Fruit fly (Drosophila melanogaster) whole organism, embryonic: ENCODE data around the gene Tcs3.

Experiments used
- CG11398 ChIP-seq: fragments of 200-800 bp; sonication (Bioruptor generic); optimal IDR thresholded peaks from 2 replicates; lab custom pipeline; 2016; ENCODE audit warnings: missing biosample characterization, missing genetic modification characterization
- CG11456 ChIP-seq: fragments of 200-800 bp; sonication (Bioruptor generic); IDR thresholded peaks from 3 replicates; pipeline ENCODE4 v1.3.6; 2022; ENCODE audit warnings: missing biosample characterization, missing genetic modification characterization
- CG14965 ChIP-seq: fragments of 200-800 bp; sonication (Bioruptor generic); optimal IDR thresholded peaks from 2 replicates; lab custom pipeline; 2016; ENCODE audit warnings: missing biosample characterization, missing genetic modification characterization, borderline replicate concordance
- CG2202 ChIP-seq: fragments of 200-800 bp; sonication (Bioruptor generic); optimal IDR thresholded peaks from 2 replicates; lab custom pipeline; 2018; ENCODE audit warnings: missing biosample characterization, mild to moderate bottlenecking, missing genetic modification characterization
- CG3065 ChIP-seq: fragments of 200-800 bp; sonication (Bioruptor generic); optimal IDR thresholded peaks from 2 replicates; lab custom pipeline; 2016; ENCODE audit warnings: missing biosample characterization, missing genetic modification characterization
- CG3407 ChIP-seq: fragments of 200-800 bp; sonication (Bioruptor generic); optimal IDR thresholded peaks from 2 replicates; lab custom pipeline; 2018; ENCODE audit warnings: missing biosample characterization, mild to moderate bottlenecking, missing genetic modification characterization
- CG34224 ChIP-seq: fragments of 200-800 bp; sonication (Bioruptor generic); IDR thresholded peaks from 3 replicates; pipeline ENCODE4 v1.3.6; 2022; ENCODE audit warnings: missing biosample characterization, missing genetic modification characterization; ENCODE audit not compliant: partially characterized antibody
- CG4328 ChIP-seq: fragments of 200-800 bp; sonication (Bioruptor generic); optimal IDR thresholded peaks from 3 replicates; lab custom pipeline; 2017; ENCODE audit warnings: missing biosample characterization, missing genetic modification reagents, missing genetic modification characterization
- CG4360 ChIP-seq: fragments of 200-800 bp; sonication (Bioruptor generic); IDR thresholded peaks from 2 replicates; pipeline ENCODE4 v1.3.6; 2022; ENCODE audit warnings: missing biosample characterization, missing genetic modification characterization
- CG5953 ChIP-seq: fragments of 200-800 bp; sonication (Bioruptor generic); IDR thresholded peaks from 2 replicates; pipeline ENCODE4 v1.3.6; 2022; ENCODE audit warnings: missing biosample characterization, missing genetic modification characterization
- CG8290 ChIP-seq, 3 experiments: fragments of 200-800 bp; sonication (Bioruptor generic); optimal IDR thresholded peaks; 2 replicates each; lab custom pipeline; 2016 to 2019; ENCODE audit warnings: missing biosample characterization in 3 of 3, missing genetic modification characterization in 3 of 3, mild to moderate bottlenecking in 2 of 3, moderate library complexity in 1 of 3
- CG8765 ChIP-seq: fragments of 200-800 bp; sonication (Bioruptor generic); IDR thresholded peaks from 2 replicates; pipeline ENCODE4 v1.3.6; 2022; ENCODE audit warnings: missing biosample characterization, missing genetic modification characterization
- CG9797 ChIP-seq: fragments of 200-800 bp; sonication (Bioruptor generic); optimal IDR thresholded peaks from 3 replicates; lab custom pipeline; 2018; ENCODE audit warnings: missing biosample characterization, mild to moderate bottlenecking, missing genetic modification characterization
- CkIIα-i1 ChIP-seq: fragments of 200-800 bp; sonication (Bioruptor generic); IDR thresholded peaks from 2 replicates; pipeline ENCODE4 v1.3.6; 2022; ENCODE audit warnings: missing biosample characterization, missing genetic modification characterization
- Doc3 ChIP-seq: fragments of 200-800 bp; sonication (Bioruptor generic); IDR thresholded peaks from 3 replicates; pipeline ENCODE4 v1.3.6; 2022; ENCODE audit warnings: missing biosample characterization, missing genetic modification characterization; ENCODE audit not compliant: partially characterized antibody
- Elba2 ChIP-seq: fragments of 200-800 bp; sonication (Bioruptor generic); optimal IDR thresholded peaks from 3 replicates; lab custom pipeline; 2016; ENCODE audit warnings: missing biosample characterization, missing genetic modification characterization
- Hand ChIP-seq: fragments of 200-800 bp; sonication (Bioruptor generic); optimal IDR thresholded peaks from 2 replicates; lab custom pipeline; 2017; ENCODE audit warnings: mild to moderate bottlenecking, missing biosample characterization, missing genetic modification reagents, missing genetic modification characterization
- Hmx ChIP-seq: fragments of 200-800 bp; sonication (Bioruptor generic); optimal IDR thresholded peaks from 2 replicates; lab custom pipeline; 2016; ENCODE audit warnings: missing biosample characterization, missing genetic modification characterization
- Hsf ChIP-seq: fragments of 200-800 bp; sonication (Bioruptor generic); optimal IDR thresholded peaks from 3 replicates; lab custom pipeline; 2016; ENCODE audit warnings: missing biosample characterization, missing genetic modification characterization
- Mad ChIP-seq: fragments of 200-800 bp; sonication (Bioruptor generic); optimal IDR thresholded peaks from 2 replicates; lab custom pipeline; 2016; ENCODE audit warnings: missing biosample characterization, missing genetic modification characterization
- NK7.1 ChIP-seq: fragments of 200-800 bp; sonication (Bioruptor generic); optimal IDR thresholded peaks from 3 replicates; lab custom pipeline; 2016; ENCODE audit warnings: missing biosample characterization, missing genetic modification characterization
- NfI ChIP-seq: fragments of 200-800 bp; sonication (Bioruptor generic); optimal IDR thresholded peaks from 3 replicates; lab custom pipeline; 2018; ENCODE audit warnings: missing biosample characterization, mild to moderate bottlenecking, missing genetic modification characterization, moderate library complexity
- Oaz ChIP-seq: fragments of 200-800 bp; sonication (Bioruptor generic); IDR thresholded peaks from 2 replicates; pipeline ENCODE4 v1.3.6; 2022; ENCODE audit warnings: missing biosample characterization, missing genetic modification characterization
- Spps ChIP-seq: fragments of 200-800 bp; sonication (Bioruptor generic); optimal IDR thresholded peaks from 2 replicates; lab custom pipeline; 2018; ENCODE audit warnings: missing biosample characterization, mild to moderate bottlenecking, missing genetic modification characterization
- Stat92E ChIP-seq, 3 experiments: fragments of >200 bp in 2 of 3; fragments of 200-800 bp in 1 of 3; sonication (Bioruptor generic) in 1 of 3; optimal IDR thresholded peaks; 2 replicates each; lab custom pipeline; 2017 to 2019; ENCODE audit warnings: missing biosample characterization in 3 of 3, missing genetic modification characterization in 3 of 3, mild to moderate bottlenecking in 1 of 3, moderate library complexity in 1 of 3
- TFAM ChIP-seq: fragments of 200-800 bp; sonication (Bioruptor generic); optimal IDR thresholded peaks from 2 replicates; lab custom pipeline; 2017; ENCODE audit warnings: missing biosample characterization, missing genetic modification characterization, inconsistent platforms
- Xbp1 ChIP-seq: fragments of 200-800 bp; sonication (Bioruptor generic); optimal IDR thresholded peaks from 3 replicates; lab custom pipeline; 2016; ENCODE audit warnings: missing biosample characterization, mild to moderate bottlenecking, missing genetic modification characterization
- Xrp1 ChIP-seq: fragments of 200-800 bp; sonication (Bioruptor generic); IDR thresholded peaks from 2 replicates; pipeline ENCODE4 v1.3.6; 2022; ENCODE audit warnings: missing biosample characterization, missing genetic modification characterization
- aop ChIP-seq: fragments of 200-800 bp; sonication (Bioruptor generic); IDR thresholded peaks from 2 replicates; pipeline ENCODE4 v1.3.6; 2022; ENCODE audit warnings: missing biosample characterization, missing genetic modification characterization
- ap ChIP-seq: fragments of 200-800 bp; sonication (Bioruptor generic); IDR thresholded peaks from 2 replicates; pipeline ENCODE4 v1.3.6; 2022; ENCODE audit warnings: missing biosample characterization, missing genetic modification characterization
- corto ChIP-seq: fragments of 200-800 bp; sonication (Bioruptor generic); optimal IDR thresholded peaks from 2 replicates; lab custom pipeline; 2016; ENCODE audit warnings: missing biosample characterization, mild to moderate bottlenecking, missing genetic modification characterization, moderate library complexity
- crol ChIP-seq: fragments of 200-800 bp; sonication (Bioruptor generic); IDR thresholded peaks from 2 replicates; pipeline ENCODE4 v1.3.6; 2022; ENCODE audit warnings: missing biosample characterization, missing genetic modification characterization
- gcm2 ChIP-seq: fragments of 200-800 bp; sonication (Bioruptor generic); optimal IDR thresholded peaks from 2 replicates; lab custom pipeline; 2016; ENCODE audit warnings: missing biosample characterization, missing genetic modification characterization
- insv ChIP-seq, 2 experiments: fragments of 200-800 bp; sonication (Bioruptor generic); optimal IDR thresholded peaks; 3 replicates each; lab custom pipeline; 2016 to 2018; ENCODE audit warnings: missing biosample characterization in 2 of 2, missing genetic modification characterization in 2 of 2
- jigr1 ChIP-seq: fragments of 200-800 bp; sonication (Bioruptor generic); IDR thresholded peaks from 3 replicates; pipeline ENCODE4 v1.3.6; 2022; ENCODE audit warnings: missing biosample characterization, missing genetic modification characterization
- jumu ChIP-seq: fragments of 200-800 bp; sonication (Bioruptor generic); optimal IDR thresholded peaks from 3 replicates; lab custom pipeline; 2016; ENCODE audit warnings: missing biosample characterization, missing genetic modification characterization
- lov ChIP-seq, 2 experiments: fragments of 200-800 bp in 1 of 2; fragments of >200 bp in 1 of 2; sonication (Bioruptor generic) in 1 of 2; IDR thresholded peaks in 1 of 2; optimal IDR thresholded peaks in 1 of 2; 2 replicates in 1 of 2; 3 replicates in 1 of 2; pipeline versions ENCODE4 v1.3.6 to Lab custom; 2017 to 2022; ENCODE audit warnings: missing biosample characterization in 1 of 2, missing genetic modification characterization in 1 of 2
- maf-S ChIP-seq: fragments of 200-800 bp; sonication (Bioruptor generic); optimal IDR thresholded peaks from 2 replicates; lab custom pipeline; 2016; ENCODE audit warnings: missing biosample characterization, missing genetic modification characterization
- otp ChIP-seq: fragments of 200-800 bp; sonication (Bioruptor generic); IDR thresholded peaks from 3 replicates; pipeline ENCODE4, ENCODE4 v1.3.6; 2022; ENCODE audit warnings: missing biosample characterization, missing genetic modification characterization
- pho ChIP-seq: fragments of 200-800 bp; sonication (Bioruptor generic); optimal IDR thresholded peaks from 2 replicates; lab custom pipeline; 2016; ENCODE audit warnings: missing biosample characterization, missing genetic modification characterization
- psq ChIP-seq: fragments of 200-800 bp; sonication (Bioruptor generic); optimal IDR thresholded peaks from 2 replicates; lab custom pipeline; 2017; ENCODE audit warnings: missing biosample characterization, missing genetic modification characterization
- pum ChIP-seq: fragments of 200-800 bp; sonication (Bioruptor generic); optimal IDR thresholded peaks from 2 replicates; lab custom pipeline; 2016; ENCODE audit warnings: missing biosample characterization, missing genetic modification characterization
- sens-2 ChIP-seq: fragments of 200-800 bp; sonication (Bioruptor generic); IDR thresholded peaks from 2 replicates; pipeline ENCODE4 v1.3.6; 2022; ENCODE audit warnings: missing biosample characterization, missing genetic modification characterization
- seq ChIP-seq: fragments of 200-800 bp; sonication (Bioruptor generic); IDR thresholded peaks from 2 replicates; pipeline ENCODE4 v1.3.6; 2022; ENCODE audit warnings: missing biosample characterization, missing genetic modification characterization
- sim ChIP-seq: fragments of 200-800 bp; sonication (Bioruptor generic); IDR thresholded peaks from 2 replicates; pipeline ENCODE4 v1.3.6; 2022; ENCODE audit warnings: missing biosample characterization, missing genetic modification characterization
- ttk ChIP-seq: fragments of 200-800 bp; sonication (Bioruptor generic); IDR thresholded peaks from 2 replicates; pipeline ENCODE4 v2.1.2; 2022; ENCODE audit warnings: missing biosample characterization, missing genetic modification characterization
- twi ChIP-seq: fragments of 200-800 bp; optimal IDR thresholded peaks from 2 replicates; lab custom pipeline; 2019; ENCODE audit warnings: missing biosample characterization, mild to moderate bottlenecking, missing genetic modification characterization, moderate library complexity
- unpg ChIP-seq: fragments of 200-800 bp; sonication (Bioruptor generic); optimal IDR thresholded peaks from 3 replicates; lab custom pipeline; 2018; ENCODE audit warnings: missing biosample characterization, mild to moderate bottlenecking, missing genetic modification characterization, moderate library complexity
- vfl ChIP-seq: fragments of 200-800 bp; sonication (Bioruptor generic); optimal IDR thresholded peaks from 2 replicates; lab custom pipeline; 2016; ENCODE audit warnings: missing biosample characterization, missing genetic modification characterization
- zen ChIP-seq: fragments of 200-800 bp; sonication (Bioruptor generic); optimal IDR thresholded peaks from 3 replicates; lab custom pipeline; 2018; ENCODE audit warnings: missing biosample characterization, mild to moderate bottlenecking, missing genetic modification characterization, moderate library complexity

Tcs3 gene

dm6 chr3L:16380770-16381169 lies 29.0 kb downstream of the Tcs3 start (continued):
- TF ChIP-seq Hmx (GFP tag; lab: Kevin White, UChicago) (peak; percentile 5), pho (GFP tag; lab: Kevin White, UChicago) (peak; percentile 59), CG11456 (no peak), ttk (GFP tag; lab: Robert Waterston, UW) (0 out of 2 replicates have a peak, but pooled peaks have one; percentile 44), unpg (peak; percentile 74), CG4328 (GFP tag; lab: Kevin White, UChicago) (peak; percentile 58), zen (tag; lab: Kevin White, UChicago) (peak; percentile 2), CkIIα-i1 (no peak), CG3065 (GFP tag; lab: Kevin White, UChicago) (no peak), Stat92E (GFP tag; optimal IDR thresholded peaks at IDR 0.05; lab: Kevin White, UChicago) (no peak), TFAM (no peak), Doc3 (GFP tag; lab: Robert Waterston, UW) (no peak), maf-S (GFP tag; lab: Kevin White, UChicago) (peak; percentile 46), aop (GFP tag; lab: Robert Waterston, UW) (no peak), NK7.1 (GFP tag; lab: Kevin White, UChicago) (peak; percentile 33), Xbp1 (GFP tag; lab: Kevin White, UChicago) (peak; percentile 71), CG8290 (GFP tag; optimal IDR thresholded peaks at IDR 0.05; lab: Kevin White, UChicago) (no peak), CG8290 (tag; optimal IDR thresholded peaks at IDR 0.05; lab: Kevin White, UChicago) (peak in 1 of 2 experiments; percentile 73), CG8765 (GFP tag; lab: Robert Waterston, UW) (no peak), seq (GFP tag; lab: Robert Waterston, UW) (peak; percentile 57), Spps (tag; lab: Kevin White, UChicago) (peak; percentile 44), crol (no peak), CG34224 (GFP tag; lab: Robert Waterston, UW) (no peak), corto (GFP tag; lab: Kevin White, UChicago) (no peak), CG4360 (GFP tag; lab: Robert Waterston, UW) (no peak), psq (GFP tag; lab: Kevin White, UChicago) (no peak), CG14965 (GFP tag; lab: Kevin White, UChicago) (no peak), ap (peak; percentile 19; the same call in 1 of the 2 replicates)

- peak in 1 of 2 experiments; percentile 64 for TF ChIP-seq insv (GFP tag; optimal IDR thresholded peaks at IDR 0.05; lab: Kevin White, UChicago)
- no peak for TF ChIP-seq Xrp1 (GFP tag; lab: Robert Waterston, UW)
- TF ChIP-seq Hand = no peak
- TF ChIP-seq gcm2 (GFP tag; lab: Kevin White, UChicago) = no peak
- TF ChIP-seq jumu (GFP tag; lab: Kevin White, UChicago) = no peak
- TF ChIP-seq pum = no peak
- peak; percentile 10 for TF ChIP-seq twi (tag; lab: Kevin White, UChicago)
- peak; percentile 62 for TF ChIP-seq CG9797 (GFP tag; lab: Kevin White, UChicago)
- TF ChIP-seq CG2202 (tag; lab: Kevin White, UChicago) = no peak
- no peak for TF ChIP-seq Hsf
- no peak for TF ChIP-seq lov (optimal IDR thresholded peaks at IDR 0.05; lab: Kevin White, UChicago)
- TF ChIP-seq lov (GFP tag; IDR thresholded peaks at IDR 0.05; lab: Robert Waterston, UW) = no peak
- no peak for TF ChIP-seq jigr1 (GFP tag; lab: Robert Waterston, UW)
- TF ChIP-seq CG5953 (GFP tag; lab: Robert Waterston, UW) = no peak
- no peak for TF ChIP-seq ap
- TF ChIP-seq Elba2 = peak; percentile 71
- no peak for TF ChIP-seq Mad
- no peak for TF ChIP-seq vfl (GFP tag; lab: Kevin White, UChicago)
- no peak for TF ChIP-seq Oaz (GFP tag; lab: Robert Waterston, UW)
- TF ChIP-seq otp (GFP tag; lab: Robert Waterston, UW) = no peak
- TF ChIP-seq CG3407 (GFP tag; lab: Kevin White, UChicago) = no peak
- no peak for TF ChIP-seq sim
- TF ChIP-seq NfI (GFP tag; lab: Kevin White, UChicago) = no peak
- no peak for TF ChIP-seq CG11398 (GFP tag; lab: Kevin White, UChicago)
- no peak for TF ChIP-seq sens-2 (GFP tag; lab: Robert Waterston, UW)
These were observed 29.5 kb downstream of the Tcs3 start, which contains the start of gene Agpat4 for dm6 chr3L:16381184-16381797. Agpat4 (minus strand) TSS chr3L:16381570.
